Fruit fly (Drosophila melanogaster) whole organism, embryonic: ENCODE data around the gene CG12299.

Source experiments
- Asciz ChIP-seq: fragments of 200-800 bp; sonication (Bioruptor generic); optimal IDR thresholded peaks from 2 replicates; lab custom pipeline; 2017; ENCODE audit warnings: missing biosample characterization, mild to moderate bottlenecking, missing genetic modification characterization, missing genetic modification reagents
- B-H1 ChIP-seq: fragments of 200-800 bp; sonication (Bioruptor generic); IDR thresholded peaks from 3 replicates; pipeline ENCODE4 v1.3.6; 2022; ENCODE audit warnings: missing biosample characterization, missing genetic modification characterization
- Bteb2 ChIP-seq: fragments of 200-800 bp; sonication (Bioruptor generic); optimal IDR thresholded peaks from 2 replicates; lab custom pipeline; 2016; ENCODE audit warnings: missing biosample characterization, missing genetic modification characterization
- C15 ChIP-seq: fragments of 200-800 bp; sonication (Bioruptor generic); IDR thresholded peaks from 3 replicates; pipeline ENCODE4 v1.3.6; 2022; ENCODE audit warnings: missing biosample characterization, missing genetic modification characterization
- CG11695 ChIP-seq: fragments of 200-800 bp; sonication (Bioruptor generic); IDR thresholded peaks from 3 replicates; pipeline ENCODE4 v1.3.6; 2022; ENCODE audit warnings: missing biosample characterization, missing genetic modification characterization
- CG13123 ChIP-seq: fragments of 200-800 bp; sonication (Bioruptor generic); optimal IDR thresholded peaks from 2 replicates; lab custom pipeline; 2016; ENCODE audit warnings: missing biosample characterization, missing genetic modification characterization
- CG13775 ChIP-seq: fragments of 200-800 bp; sonication (Bioruptor generic); optimal IDR thresholded peaks from 3 replicates; lab custom pipeline; 2017; ENCODE audit warnings: missing biosample characterization, mild to moderate bottlenecking, missing genetic modification characterization
- CG15696 ChIP-seq: fragments of 200-800 bp; sonication (Bioruptor generic); optimal IDR thresholded peaks from 2 replicates; lab custom pipeline; 2019; ENCODE audit warnings: missing biosample characterization, mild to moderate bottlenecking, missing genetic modification characterization, moderate library complexity
- CG16813 ChIP-seq: fragments of 200-800 bp; sonication (Bioruptor generic); IDR thresholded peaks from 3 replicates; pipeline ENCODE4 v1.3.6; 2022; ENCODE audit warnings: missing biosample characterization, missing genetic modification characterization; ENCODE audit not compliant: partially characterized antibody
- CG1792 ChIP-seq: fragments of 200-800 bp; sonication (Bioruptor generic); optimal IDR thresholded peaks from 2 replicates; lab custom pipeline; 2016; ENCODE audit warnings: missing biosample characterization, missing genetic modification characterization
- CG2889 ChIP-seq: fragments of 200-800 bp; sonication (Bioruptor generic); IDR thresholded peaks from 3 replicates; pipeline ENCODE4 v1.3.6; 2022; ENCODE audit warnings: missing biosample characterization, missing genetic modification characterization
- CG34422 ChIP-seq: fragments of 200-800 bp; sonication (Bioruptor generic); IDR thresholded peaks from 3 replicates; pipeline ENCODE4 v1.3.6; 2022; ENCODE audit warnings: missing biosample characterization, missing genetic modification characterization
- CG42726 ChIP-seq: fragments of 200-800 bp; sonication (Bioruptor generic); IDR thresholded peaks from 2 replicates; pipeline ENCODE4 v1.3.6; 2022; ENCODE audit warnings: missing biosample characterization, missing genetic modification characterization; ENCODE audit not compliant: partially characterized antibody
- CG43689 ChIP-seq: fragments of 200-800 bp; sonication (Bioruptor generic); IDR thresholded peaks from 2 replicates; pipeline ENCODE4 v1.3.6; 2022; ENCODE audit warnings: missing biosample characterization, missing genetic modification characterization
- CG6813 ChIP-seq: fragments of 200-800 bp; sonication (Bioruptor generic); optimal IDR thresholded peaks from 2 replicates; lab custom pipeline; 2017; ENCODE audit warnings: missing biosample characterization, missing genetic modification characterization, mild to moderate bottlenecking, moderate library complexity, missing genetic modification reagents
- CG9876 ChIP-seq: fragments of 200-800 bp; sonication (Bioruptor generic); optimal IDR thresholded peaks from 2 replicates; lab custom pipeline; 2016; ENCODE audit warnings: missing biosample characterization, missing genetic modification characterization
- CHES-1-like ChIP-seq: fragments of 200-800 bp; sonication (Bioruptor generic); optimal IDR thresholded peaks from 2 replicates; lab custom pipeline; 2016; ENCODE audit warnings: missing biosample characterization, missing genetic modification characterization
- CTCF ChIP-seq: fragments of 200-800 bp; sonication (Bioruptor generic); optimal IDR thresholded peaks from 2 replicates; lab custom pipeline; 2017; ENCODE audit warnings: missing biosample characterization, mild to moderate bottlenecking, missing genetic modification characterization, moderate library complexity
- Camta ChIP-seq: fragments of 200-800 bp; sonication (Bioruptor generic); optimal IDR thresholded peaks from 2 replicates; lab custom pipeline; 2016; ENCODE audit warnings: missing biosample characterization, missing genetic modification characterization
- Dek ChIP-seq: fragments of 200-800 bp; sonication (Bioruptor generic); optimal IDR thresholded peaks from 3 replicates; lab custom pipeline; 2019; ENCODE audit warnings: missing biosample characterization, mild to moderate bottlenecking, missing genetic modification characterization, moderate library complexity
- Dfd ChIP-seq, 2 experiments: fragments of >200 bp; optimal IDR thresholded peaks; 2 replicates each; lab custom pipeline; 2017; ENCODE audit warnings: missing biosample characterization in 2 of 2, missing genetic modification characterization in 2 of 2
- H2.0 ChIP-seq: fragments of 200-800 bp; sonication (Bioruptor generic); IDR thresholded peaks from 2 replicates; pipeline ENCODE4 v1.3.6; 2022; ENCODE audit warnings: missing biosample characterization, missing genetic modification characterization
- Hr3 ChIP-seq: fragments of 200-800 bp; sonication (Bioruptor generic); optimal IDR thresholded peaks from 3 replicates; lab custom pipeline; 2016; ENCODE audit warnings: missing biosample characterization, missing genetic modification characterization
- Myb ChIP-seq: fragments of 200-800 bp; sonication (Bioruptor generic); optimal IDR thresholded peaks from 2 replicates; lab custom pipeline; 2016; ENCODE audit warnings: missing biosample characterization, missing genetic modification characterization
- NC2α ChIP-seq: fragments of 200-800 bp; sonication (Bioruptor generic); optimal IDR thresholded peaks from 2 replicates; lab custom pipeline; 2016; ENCODE audit warnings: missing biosample characterization, missing genetic modification characterization
- Nf-YC ChIP-seq: fragments of 200-800 bp; optimal IDR thresholded peaks from 3 replicates; lab custom pipeline; 2019; ENCODE audit warnings: missing biosample characterization, mild to moderate bottlenecking, missing genetic modification characterization, moderate library complexity
- Oli ChIP-seq: fragments of 200-800 bp; sonication (Bioruptor generic); optimal IDR thresholded peaks from 2 replicates; lab custom pipeline; 2018; ENCODE audit warnings: missing biosample characterization, mild to moderate bottlenecking, missing genetic modification characterization, moderate library complexity
- Optix ChIP-seq: fragments of 200-800 bp; sonication (Bioruptor generic); IDR thresholded peaks from 3 replicates; pipeline ENCODE4 v1.3.6; 2022; ENCODE audit warnings: missing biosample characterization, missing genetic modification characterization
- Sin3A ChIP-seq: fragments of >200 bp; optimal IDR thresholded peaks from 2 replicates; lab custom pipeline; 2018
- Tbp ChIP-seq: fragments of >200 bp; optimal IDR thresholded peaks from 2 replicates; lab custom pipeline; 2018; ENCODE audit warnings: missing biosample characterization, missing genetic modification characterization
- al ChIP-seq: fragments of 200-800 bp; sonication (Bioruptor generic); IDR thresholded peaks from 2 replicates; pipeline ENCODE4 v1.3.6; 2022; ENCODE audit warnings: missing biosample characterization, missing genetic modification characterization
- ara ChIP-seq: fragments of 200-800 bp; sonication (Bioruptor generic); IDR thresholded peaks from 2 replicates; pipeline ENCODE4 v1.3.6; 2022; ENCODE audit warnings: missing biosample characterization, missing genetic modification characterization
- cwo ChIP-seq: fragments of 200-800 bp; sonication (Bioruptor generic); optimal IDR thresholded peaks from 3 replicates; lab custom pipeline; 2017; ENCODE audit warnings: missing biosample characterization, missing genetic modification characterization, mild to moderate bottlenecking, moderate library complexity, missing genetic modification reagents
- dan ChIP-seq: fragments of 200-800 bp; sonication (Bioruptor generic); IDR thresholded peaks from 2 replicates; pipeline ENCODE4 v1.3.6; 2022; ENCODE audit warnings: missing biosample characterization, missing genetic modification characterization
- exex ChIP-seq: fragments of 200-800 bp; sonication (Bioruptor generic); optimal IDR thresholded peaks from 4 replicates; lab custom pipeline; 2018; ENCODE audit warnings: missing biosample characterization, mild to moderate bottlenecking, missing genetic modification characterization, moderate library complexity
- fu2 ChIP-seq: fragments of 200-800 bp; sonication (Bioruptor generic); optimal IDR thresholded peaks from 2 replicates; lab custom pipeline; 2016; ENCODE audit warnings: missing biosample characterization, missing genetic modification characterization
- gcm ChIP-seq: fragments of 200-800 bp; sonication (Bioruptor generic); optimal IDR thresholded peaks from 2 replicates; lab custom pipeline; 2019; ENCODE audit warnings: missing biosample characterization, mild to moderate bottlenecking, missing genetic modification characterization, moderate library complexity
- grau ChIP-seq: fragments of 200-800 bp; optimal IDR thresholded peaks from 3 replicates; lab custom pipeline; 2019; ENCODE audit warnings: missing biosample characterization, mild to moderate bottlenecking, missing genetic modification characterization, moderate library complexity
- gsb-n ChIP-seq: fragments of 200-800 bp; sonication (Bioruptor generic); optimal IDR thresholded peaks from 3 replicates; lab custom pipeline; 2018; ENCODE audit warnings: missing biosample characterization, mild to moderate bottlenecking, missing genetic modification characterization
- hb ChIP-seq: fragments of 200-800 bp; sonication (Bioruptor generic); IDR thresholded peaks from 3 replicates; pipeline ENCODE4 v1.3.6; 2022; ENCODE audit warnings: missing biosample characterization, missing genetic modification characterization; ENCODE audit not compliant: partially characterized antibody
- hkb ChIP-seq, 2 experiments: fragments of 200-800 bp in 1 of 2; fragments of >200 bp in 1 of 2; sonication (Bioruptor generic) in 1 of 2; IDR thresholded peaks in 1 of 2; optimal IDR thresholded peaks in 1 of 2; 2 replicates each; pipeline versions ENCODE4 v1.3.6 to Lab custom; 2017 to 2022; ENCODE audit warnings: missing biosample characterization in 1 of 2, missing genetic modification characterization in 1 of 2
- lov ChIP-seq, 2 experiments: fragments of 200-800 bp in 1 of 2; fragments of >200 bp in 1 of 2; sonication (Bioruptor generic) in 1 of 2; IDR thresholded peaks in 1 of 2; optimal IDR thresholded peaks in 1 of 2; 2 replicates in 1 of 2; 3 replicates in 1 of 2; pipeline versions ENCODE4 v1.3.6 to Lab custom; 2017 to 2022; ENCODE audit warnings: missing biosample characterization in 1 of 2, missing genetic modification characterization in 1 of 2
- nerfin-2 ChIP-seq: fragments of 200-800 bp; sonication (Bioruptor generic); IDR thresholded peaks from 2 replicates; pipeline ENCODE4 v1.3.6; 2022; ENCODE audit warnings: missing biosample characterization, missing genetic modification characterization; ENCODE audit not compliant: partially characterized antibody
- pan ChIP-seq, 4 experiments: fragments of >200 bp in 3 of 4; fragments of 200-800 bp in 1 of 4; sonication (Bioruptor generic) in 1 of 4; optimal IDR thresholded peaks in 3 of 4; IDR thresholded peaks in 1 of 4; 2 replicates each; pipeline versions ENCODE4 v1.3.6 to Lab custom; 2017 to 2022; ENCODE audit warnings: missing biosample characterization in 2 of 4, missing genetic modification characterization in 2 of 4, mixed read lengths in 1 of 4
- psq ChIP-seq: fragments of 200-800 bp; sonication (Bioruptor generic); optimal IDR thresholded peaks from 2 replicates; lab custom pipeline; 2017; ENCODE audit warnings: missing biosample characterization, missing genetic modification characterization
- stwl ChIP-seq: fragments of 200-800 bp; sonication (Bioruptor generic); optimal IDR thresholded peaks from 3 replicates; lab custom pipeline; 2018; ENCODE audit warnings: missing biosample characterization, mild to moderate bottlenecking, missing genetic modification characterization, moderate library complexity
- ttk ChIP-seq: fragments of 200-800 bp; sonication (Bioruptor generic); IDR thresholded peaks from 2 replicates; pipeline ENCODE4 v2.1.2; 2022; ENCODE audit warnings: missing biosample characterization, missing genetic modification characterization
- tup ChIP-seq: fragments of 200-800 bp; sonication (Bioruptor generic); optimal IDR thresholded peaks from 2 replicates; lab custom pipeline; 2016; ENCODE audit warnings: missing biosample characterization, mild to moderate bottlenecking, missing genetic modification characterization, moderate library complexity

The CG12299 gene

DNA sequence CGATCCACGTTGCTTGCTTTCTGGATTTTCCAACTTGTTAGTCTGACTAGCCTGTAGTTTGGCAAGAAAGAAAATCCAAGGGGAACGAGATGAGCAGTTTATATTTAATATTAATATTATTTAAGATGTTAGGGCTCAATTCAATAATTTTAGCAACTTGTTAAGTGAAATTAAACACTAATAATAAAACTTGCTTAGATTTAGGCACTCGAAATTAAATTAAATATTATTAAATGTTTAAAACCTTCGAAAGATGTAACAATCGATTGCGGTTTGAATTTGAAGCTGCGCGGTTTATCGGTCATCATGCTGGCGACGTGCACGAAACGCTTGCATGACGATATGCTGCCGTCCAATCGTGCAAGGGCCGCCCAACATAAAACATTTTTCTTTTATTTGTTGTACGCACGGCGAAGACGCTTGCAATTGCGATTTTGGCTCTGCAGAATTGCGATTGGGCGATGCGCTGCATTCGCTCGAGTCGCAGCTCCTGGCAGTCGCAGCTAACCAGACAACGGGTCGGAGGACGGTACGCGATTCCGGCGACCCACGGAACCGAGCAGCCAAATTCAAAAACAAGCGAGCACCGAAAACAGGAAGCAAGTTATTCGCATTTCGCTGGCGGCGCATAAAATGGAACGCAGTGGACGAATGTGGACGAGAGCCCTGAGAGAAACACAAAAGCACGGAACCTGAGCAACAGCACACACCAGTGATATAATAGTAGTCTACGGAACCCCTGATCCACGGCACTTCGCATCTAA lies at the start of gene CG12299, which contains the start of gene Vha16-5 (continued):
- TF ChIP-seq Dek (tag; lab: Kevin White, UChicago), result peak; percentile 56
- peak; percentile 93 for TF ChIP-seq ara (GFP tag; lab: Robert Waterston, UW)
- peak; percentile 87 for TF ChIP-seq CHES-1-like (GFP tag; lab: Kevin White, UChicago)
- TF ChIP-seq CG1792 (GFP tag; lab: Kevin White, UChicago), result peak; percentile 99
- peak; percentile 85 for TF ChIP-seq nerfin-2 (GFP tag; lab: Robert Waterston, UW)
- TF ChIP-seq hkb (optimal IDR thresholded peaks at IDR 0.05; lab: Kevin White, UChicago), result no peak
- peak; percentile 84 for TF ChIP-seq hkb (GFP tag; IDR thresholded peaks at IDR 0.05; lab: Robert Waterston, UW)
- peak; percentile 75 for TF ChIP-seq B-H1
- TF ChIP-seq CG42726, result peak; percentile 76; the same call in 1 of the 2 replicates
- TF ChIP-seq psq (GFP tag; lab: Kevin White, UChicago), result peak; percentile 68
- peak; percentile 14 for TF ChIP-seq NC2α (GFP tag; lab: Kevin White, UChicago)
- TF ChIP-seq Tbp (GFP tag; lab: Kevin White, UChicago), result no peak
- no peak for TF ChIP-seq pan (optimal IDR thresholded peaks at IDR 0.05; lab: Kevin White, UChicago)
- TF ChIP-seq pan (GFP tag; optimal IDR thresholded peaks at IDR 0.05 in 1 of 2, IDR thresholded peaks at IDR 0.05 in 1 of 2), result peak in 1 of 2 experiments; percentile 88
- TF ChIP-seq CG13123 (GFP tag; lab: Kevin White, UChicago), result peak; percentile 76
- TF ChIP-seq Myb (GFP tag; lab: Kevin White, UChicago), result peak; percentile 81
- TF ChIP-seq Dfd (GFP tag; optimal IDR thresholded peaks at IDR 0.05; lab: Kevin White, UChicago), result no peak
- TF ChIP-seq Optix (GFP tag; lab: Robert Waterston, UW), result peak; percentile 92
- peak; percentile 72 for TF ChIP-seq dan
- peak; percentile 83 for TF ChIP-seq CG16813 (GFP tag; lab: Robert Waterston, UW)
- peak; percentile 88 for TF ChIP-seq ttk (GFP tag; lab: Robert Waterston, UW)
- TF ChIP-seq al (GFP tag; lab: Robert Waterston, UW), result peak; percentile 72
- TF ChIP-seq CG15696, result peak; percentile 88
- peak; percentile 95 for TF ChIP-seq H2.0
- peak; percentile 91 for TF ChIP-seq CG13775 (GFP tag; lab: Kevin White, UChicago)
- TF ChIP-seq Sin3A (lab: Kevin White, UChicago), result no peak
- peak; percentile 29 for TF ChIP-seq Oli
- peak; percentile 29; the same call in 1 of the 3 replicates for TF ChIP-seq CG11695
- peak; percentile 54 for TF ChIP-seq stwl (tag; lab: Kevin White, UChicago)
- peak; percentile 94 for TF ChIP-seq CG34422
- no peak for TF ChIP-seq CTCF
- 0 out of 3 replicates have a peak, but pooled peaks have one; percentile 29 for TF ChIP-seq C15 (GFP tag; lab: Robert Waterston, UW)
- TF ChIP-seq grau, result peak; percentile 68
- peak; percentile 77 for TF ChIP-seq tup (GFP tag; lab: Kevin White, UChicago)
- TF ChIP-seq CG9876, result peak; percentile 92
- TF ChIP-seq Asciz (GFP tag; lab: Kevin White, UChicago), result no peak
- TF ChIP-seq CG6813 (GFP tag; lab: Kevin White, UChicago), result peak; percentile 2
- peak; percentile 79 for TF ChIP-seq CG43689 (GFP tag; lab: Robert Waterston, UW)
- peak; percentile 81 for TF ChIP-seq Hr3 (GFP tag; lab: Kevin White, UChicago)
- TF ChIP-seq cwo (GFP tag; lab: Kevin White, UChicago), result no peak
- no peak for TF ChIP-seq lov (optimal IDR thresholded peaks at IDR 0.05; lab: Kevin White, UChicago)
- peak; percentile 93 for TF ChIP-seq lov (GFP tag; IDR thresholded peaks at IDR 0.05; lab: Robert Waterston, UW)
- TF ChIP-seq Bteb2 (GFP tag; lab: Kevin White, UChicago), result peak; percentile 85
- TF ChIP-seq Nf-YC (tag; lab: Kevin White, UChicago), result no peak
- TF ChIP-seq CG2889 (GFP tag; lab: Robert Waterston, UW), result peak; percentile 87
- TF ChIP-seq Camta (GFP tag; lab: Kevin White, UChicago), result no peak
- TF ChIP-seq gsb-n (tag; lab: Kevin White, UChicago), result no peak
- no peak for TF ChIP-seq exex (tag; lab: Kevin White, UChicago)
- TF ChIP-seq gcm (GFP tag; lab: Kevin White, UChicago), result no peak
- peak; percentile 84 for TF ChIP-seq hb (GFP tag; lab: Robert Waterston, UW)
- peak; percentile 83 for TF ChIP-seq fu2 (GFP tag; lab: Kevin White, UChicago)
